Worm (Caenorhabditis elegans) whole organism, midembryonic: Measurements from ENCODE around the gene K08H2.10.

Experiments
- T22C8.4 ChIP-seq: fragments of 200-800 bp; sonication (Bioruptor generic); IDR thresholded peaks from 2 replicates; pipeline ENCODE4 v1.3.6; 2022; ENCODE audit warnings: missing genetic modification characterization, missing compliant biosample characterization
- cog-1 ChIP-seq: sonication (generic microtip); optimal IDR thresholded peaks from 2 replicates; lab custom pipeline; 2016; ENCODE audit warnings: missing genetic modification characterization, missing compliant biosample characterization
- flt-1 ChIP-seq: fragments of 200-800 bp; sonication (Bioruptor generic); IDR thresholded peaks from 2 replicates; pipeline ENCODE4 v1.3.6; 2022; ENCODE audit warnings: missing genetic modification characterization, missing compliant biosample characterization
- klf-2 ChIP-seq: fragments of 200-800 bp; sonication (Bioruptor generic); conservative IDR thresholded peaks from 2 replicates; pipeline ENCODE4 v1.3.6; 2022; ENCODE audit warnings: missing genetic modification reagents, missing genetic modification characterization, missing compliant biosample characterization
- ref-1 ChIP-seq: fragments of 200-800 bp; sonication (Bioruptor generic); conservative IDR thresholded peaks from 2 replicates; pipeline ENCODE4 v1.3.6; 2022; ENCODE audit warnings: missing genetic modification reagents, missing genetic modification characterization, missing compliant biosample characterization
- tab-1 ChIP-seq: fragments of 200-800 bp; sonication (Bioruptor generic); IDR thresholded peaks from 2 replicates; pipeline ENCODE4 v1.3.6; 2022; ENCODE audit warnings: missing genetic modification characterization, missing compliant biosample characterization
- ztf-23 ChIP-seq: fragments of 200-800 bp; sonication (Bioruptor generic); IDR thresholded peaks from 2 replicates; pipeline ENCODE4 v1.3.6; 2022; ENCODE audit warnings: missing genetic modification reagents, missing genetic modification characterization, missing compliant biosample characterization
- ztf-29 ChIP-seq: fragments of 200-800 bp; sonication (Bioruptor generic); IDR thresholded peaks from 2 replicates; pipeline ENCODE4 v1.3.6; 2022; ENCODE audit warnings: missing genetic modification reagents, missing genetic modification characterization, missing compliant biosample characterization

- no peak for TF ChIP-seq ztf-23
- TF ChIP-seq T22C8.4 (GFP tag; lab: Robert Waterston, UW): no peak
- no peak for TF ChIP-seq tab-1 (GFP tag; lab: Robert Waterston, UW)
- no peak for TF ChIP-seq flt-1 (GFP tag; lab: Robert Waterston, UW)
- TF ChIP-seq klf-2 (GFP tag; lab: Robert Waterston, UW): no peak
- TF ChIP-seq ztf-29 (GFP tag; lab: Robert Waterston, UW): no peak
- no peak for TF ChIP-seq cog-1
- TF ChIP-seq ref-1: no peak
Observed at ce11 chrX:13262195-13262594, 4.6 kb downstream of the K08H2.10 start, which contains the start of gene K09A11.1.
